Fruit fly (Drosophila melanogaster): ENCODE measurements around the gene Pgant4.
A peak's percentile ranks its signal among the peaks of the same experiment; 100 is the strongest.

Pgant4 gene

dm6 chr2L:3472242-3472641 is at the start of gene Pgant4:
Gene Pgant4, plus strand, starts transcription at chr2L:3472603.
- TF ChIP-seq CG12391 (tag; optimal IDR thresholded peaks at IDR 0.05) (peak; percentile 18), CG11247 (GFP tag; IDR thresholded peaks at IDR 0.05) (peak; percentile 87), CG6254 (GFP tag; optimal IDR thresholded peaks at IDR 0.05) (no peak), CG3995 (GFP tag; optimal IDR thresholded peaks at IDR 0.05) (no peak), hbn (GFP tag; IDR thresholded peaks at IDR 0.05; ENCODE audit: partially characterized antibody) (no peak), CG15696 (tag; optimal IDR thresholded peaks at IDR 0.05) (peak; percentile 56), h (optimal IDR thresholded peaks at IDR 0.05) (no peak), cad (GFP tag; optimal IDR thresholded peaks at IDR 0.05) (no peak), CG13287 (GFP tag; IDR thresholded peaks at IDR 0.05; ENCODE audit: partially characterized antibody) (no peak), kni (GFP tag; optimal IDR thresholded peaks at IDR 0.05) (no peak), CG4424 (GFP tag; optimal IDR thresholded peaks at IDR 0.05) (peak; percentile 56), CG9215 (GFP tag; IDR thresholded peaks at IDR 0.05) (peak; percentile 28; the same call in 1 of the 2 replicates), CG12299 (tag; optimal IDR thresholded peaks at IDR 0.05) (no peak), tna (GFP tag; IDR thresholded peaks at IDR 0.05; ENCODE audit: partially characterized antibody) (no peak), gro (GFP tag; optimal IDR thresholded peaks at IDR 0.05) (no peak), CG31441 (GFP tag; IDR thresholded peaks at IDR 0.05) (peak; percentile 28; the same call in 1 of the 2 replicates), CG33557 (GFP tag; optimal IDR thresholded peaks at IDR 0.05) (no peak), CG9727 (GFP tag; optimal IDR thresholded peaks at IDR 0.05) (peak; percentile 31), Deaf1 (tag; optimal IDR thresholded peaks at IDR 0.05) (no peak), CG10366 (GFP tag; IDR thresholded peaks at IDR 0.05) (peak; percentile 61), CG12155 (GFP tag; optimal IDR thresholded peaks at IDR 0.05) (peak; percentile 41), ase (GFP tag; IDR thresholded peaks at IDR 0.05) (peak; percentile 52; the same call in 1 of the 3 replicates), Rfx (GFP tag; IDR thresholded peaks at IDR 0.05) (peak; percentile 88), CG3847 (GFP tag; IDR thresholded peaks at IDR 0.05) (peak; percentile 62), CG7987 (GFP tag; optimal IDR thresholded peaks at IDR 0.05) (peak; percentile 38), gsb-n (tag; optimal IDR thresholded peaks at IDR 0.05) (peak; percentile 89), CG11456 (GFP tag; IDR thresholded peaks at IDR 0.05) (peak; percentile 95), Atf-2 (GFP tag; optimal IDR thresholded peaks at IDR 0.05) (no peak), dimm (GFP tag; IDR thresholded peaks at IDR 0.05) (no peak), Aef1 (GFP tag; IDR thresholded peaks at IDR 0.05) (peak; percentile 60; the same call in 2 of the 3 replicates), CG7372 (GFP tag; IDR thresholded peaks at IDR 0.05) (peak; percentile 55; the same call in 1 of the 2 replicates), CG3838 (GFP tag; optimal IDR thresholded peaks at IDR 0.05) (no peak), CG2889 (GFP tag; IDR thresholded peaks at IDR 0.05) (peak; percentile 40; the same call in 1 of the 3 replicates), CG6765 (GFP tag; optimal IDR thresholded peaks at IDR 0.05) (no peak), HLH3B (GFP tag; IDR thresholded peaks at IDR 0.05) (peak; percentile 56; the same call in 1 of the 2 replicates), Mrtf (GFP tag; IDR thresholded peaks at IDR 0.05) (peak; percentile 79; the same call in 2 of the 3 replicates), CG7357 (GFP tag; IDR thresholded peaks at IDR 0.05) (peak; percentile 43; the same call in 1 of the 3 replicates), Nf-YB (GFP tag; optimal IDR thresholded peaks at IDR 0.05) (no peak), Bteb2 (GFP tag; optimal IDR thresholded peaks at IDR 0.05) (no peak), CG3281 (GFP tag; optimal IDR thresholded peaks at IDR 0.05) (no peak), CG14667 (GFP tag; IDR thresholded peaks at IDR 0.05) (peak; percentile 63), CG17568 (GFP tag; optimal IDR thresholded peaks at IDR 0.05) (no peak), C15 (GFP tag; IDR thresholded peaks at IDR 0.05) (no peak), ro (GFP tag; IDR thresholded peaks at IDR 0.05) (peak; percentile 29; the same call in 1 of the 2 replicates), corto (GFP tag; optimal IDR thresholded peaks at IDR 0.05) (no peak), Blimp-1 (GFP tag; optimal IDR thresholded peaks at IDR 0.05) (no peak), chinmo (GFP tag; IDR thresholded peaks at IDR 0.05; ENCODE audit: partially characterized antibody) (no peak), CG2120 (GFP tag; optimal IDR thresholded peaks at IDR 0.05) (peak; percentile 42), chm (GFP tag; IDR thresholded peaks at IDR 0.05) (no peak), caup (GFP tag; optimal IDR thresholded peaks at IDR 0.05; ENCODE audit: severe bottlenecking) (peak; percentile 53), slp2 (GFP tag; optimal IDR thresholded peaks at IDR 0.05) (peak; percentile 46)
